Worm (Caenorhabditis elegans) whole organism, L4 larva: ENCODE results near the gene pcyt-1.

Source experiments
- F10B5.3 ChIP-seq: sonication (generic microtip); optimal IDR thresholded peaks from 2 replicates; lab custom pipeline; 2016; ENCODE audit warnings: mild to moderate bottlenecking, missing genetic modification characterization, missing compliant biosample characterization
- T26A8.4 ChIP-seq: fragments of 200-800 bp; sonication (Bioruptor generic); IDR thresholded peaks from 2 replicates; pipeline ENCODE4 v1.3.6; 2022; ENCODE audit warnings: missing genetic modification characterization, missing compliant biosample characterization
- Y48G9A.11 ChIP-seq: fragments of 200-800 bp; sonication (Bioruptor generic); IDR thresholded peaks from 2 replicates; pipeline ENCODE4 v1.3.6; 2022; ENCODE audit warnings: missing genetic modification reagents, missing genetic modification characterization, missing compliant biosample characterization
- Y75B8A.6 ChIP-seq: fragments of 200-800 bp; sonication (Bioruptor generic); IDR thresholded peaks from 2 replicates; pipeline ENCODE4 v1.3.6; 2022; ENCODE audit warnings: missing genetic modification reagents, missing genetic modification characterization, missing compliant biosample characterization
- ZK337.2 ChIP-seq: fragments of 200-800 bp; sonication (Bioruptor generic); IDR thresholded peaks from 2 replicates; pipeline ENCODE4 v1.3.6; 2022; ENCODE audit warnings: missing genetic modification reagents, missing genetic modification characterization, missing compliant biosample characterization
- aha-1 ChIP-seq: fragments of 150-350 bp; peaks from one replicate; lab custom pipeline; 2014; ENCODE audit warnings: missing biosample characterization, missing genetic modification characterization
- arid-1 ChIP-seq: fragments of 200-800 bp; sonication (Bioruptor generic); conservative IDR thresholded peaks from 2 replicates; pipeline ENCODE4 v1.3.6; 2022; ENCODE audit warnings: missing genetic modification reagents, missing genetic modification characterization, missing compliant biosample characterization
- attf-4 ChIP-seq: sonication (generic microtip); optimal IDR thresholded peaks from 3 replicates; lab custom pipeline; 2017; ENCODE audit warnings: missing biosample characterization, missing genetic modification characterization
- ceh-28 ChIP-seq: fragments of 150-350 bp; optimal IDR thresholded peaks from 2 replicates; lab custom pipeline; 2014; ENCODE audit warnings: missing biosample characterization, missing genetic modification reagents, missing genetic modification characterization
- daf-16 ChIP-seq, 3 experiments: sonication (generic microtip); optimal IDR thresholded peaks; 2 replicates each; lab custom pipeline; 2016 to 2017; ENCODE audit warnings: missing genetic modification characterization in 3 of 3, missing genetic modification reagents in 3 of 3, mild to moderate bottlenecking in 2 of 3, missing compliant biosample characterization in 2 of 3, missing biosample characterization in 1 of 3, moderate library complexity in 1 of 3
- dmd-6 ChIP-seq: fragments of 200-800 bp; sonication (Bioruptor generic); IDR thresholded peaks from 2 replicates; pipeline ENCODE4 v1.3.6; 2022; ENCODE audit warnings: missing genetic modification reagents, missing genetic modification characterization, missing compliant biosample characterization
- dve-1 ChIP-seq: sonication (generic microtip); optimal IDR thresholded peaks from 2 replicates; lab custom pipeline; 2017; ENCODE audit warnings: antibody characterized with exemption, mild to moderate bottlenecking, missing genetic modification characterization, missing compliant biosample characterization; ENCODE audit not compliant: insufficient read depth
- fos-1 ChIP-seq: fragments of 150-350 bp; optimal IDR thresholded peaks from 2 replicates; lab custom pipeline; 2014; ENCODE audit warnings: missing biosample characterization, missing genetic modification characterization
- hlh-11 ChIP-seq: fragments of 200-800 bp; sonication (Bioruptor generic); optimal IDR thresholded peaks from 2 replicates; lab custom pipeline; 2018; ENCODE audit warnings: mild to moderate bottlenecking, missing genetic modification characterization, missing compliant biosample characterization
- hlh-30 ChIP-seq: sonication (generic microtip); optimal IDR thresholded peaks from 2 replicates; lab custom pipeline; 2017; ENCODE audit warnings: antibody characterized with exemption, mild to moderate bottlenecking, missing genetic modification characterization, missing compliant biosample characterization; ENCODE audit not compliant: insufficient read depth
- hmg-1.1 ChIP-seq: fragments of 200-800 bp; sonication (Bioruptor generic); IDR thresholded peaks from 2 replicates; pipeline ENCODE4 v1.3.6; 2022; ENCODE audit warnings: missing genetic modification reagents, missing genetic modification characterization, missing compliant biosample characterization
- lin-1 ChIP-seq: fragments of 200-800 bp; sonication (Bioruptor generic); IDR thresholded peaks from 2 replicates; pipeline ENCODE4 v1.3.6; 2022; ENCODE audit warnings: missing genetic modification reagents, missing genetic modification characterization, missing compliant biosample characterization
- lsy-2 ChIP-seq, 2 experiments: fragments of 150-350 bp in 1 of 2; sonication (generic microtip) in 1 of 2; optimal IDR thresholded peaks; 2 replicates each; lab custom pipeline; 2014 to 2017; ENCODE audit warnings: missing biosample characterization in 2 of 2, missing genetic modification characterization in 2 of 2
- madf-9 ChIP-seq: fragments of 200-800 bp; sonication (Bioruptor generic); conservative IDR thresholded peaks from 2 replicates; pipeline ENCODE4 v1.3.6; 2022; ENCODE audit warnings: missing genetic modification reagents, missing genetic modification characterization, missing compliant biosample characterization
- mdl-1 ChIP-seq, 2 experiments: fragments of 150-350 bp in 1 of 2; sonication (generic microtip) in 1 of 2; optimal IDR thresholded peaks; 2 replicates each; lab custom pipeline; 2014 to 2017; ENCODE audit warnings: missing biosample characterization in 2 of 2, missing genetic modification characterization in 2 of 2
- mdt-29 ChIP-seq: fragments of 200-800 bp; sonication (Bioruptor generic); IDR thresholded peaks from 2 replicates; pipeline ENCODE4 v1.3.6; 2022; ENCODE audit warnings: missing genetic modification reagents, missing genetic modification characterization, missing compliant biosample characterization
- mep-1 ChIP-seq: fragments of 150-350 bp; sonication (generic microtip); optimal IDR thresholded peaks from 3 replicates; lab custom pipeline; 2014; ENCODE audit warnings: missing biosample characterization, missing genetic modification characterization
- mxl-3 ChIP-seq: fragments of 200-800 bp; sonication (Bioruptor generic); optimal IDR thresholded peaks from 2 replicates; lab custom pipeline; 2018; ENCODE audit warnings: mild to moderate bottlenecking, missing genetic modification characterization, missing compliant biosample characterization
- nhr-25 ChIP-seq: sonication (generic microtip); optimal IDR thresholded peaks from 2 replicates; lab custom pipeline; 2017; ENCODE audit warnings: missing genetic modification characterization, mild to moderate bottlenecking, missing compliant biosample characterization, antibody characterized with exemption, moderate library complexity, borderline replicate concordance; ENCODE audit not compliant: insufficient read depth
- nhr-28 ChIP-seq: fragments of 150-350 bp; optimal IDR thresholded peaks from 2 replicates; lab custom pipeline; 2014; ENCODE audit warnings: missing biosample characterization, missing genetic modification characterization
- pha-4 ChIP-seq, 2 experiments: fragments of 150-350 bp in 1 of 2; fragments of 200-800 bp in 1 of 2; sonication (Bioruptor generic) in 1 of 2; IDR thresholded peaks in 1 of 2; optimal IDR thresholded peaks in 1 of 2; 2 replicates each; pipeline versions ENCODE4 v1.3.6 to Lab custom; 2014 to 2022; ENCODE audit warnings: missing genetic modification characterization in 2 of 2, missing genetic modification reagents in 2 of 2, missing biosample characterization in 1 of 2, missing compliant biosample characterization in 1 of 2
- php-3 ChIP-seq: fragments of 200-800 bp; sonication (Bioruptor generic); IDR thresholded peaks from 2 replicates; pipeline ENCODE4 v1.3.6; 2022; ENCODE audit warnings: missing genetic modification reagents, missing genetic modification characterization, missing compliant biosample characterization
- pqm-1 ChIP-seq: sonication (generic microtip); optimal IDR thresholded peaks from 2 replicates; lab custom pipeline; 2017; ENCODE audit warnings: missing biosample characterization, missing genetic modification characterization
- tra-1 ChIP-seq: fragments of 200-800 bp; sonication (Bioruptor generic); IDR thresholded peaks from 2 replicates; pipeline ENCODE4 v1.3.6; 2022; ENCODE audit warnings: missing genetic modification reagents, missing genetic modification characterization, missing compliant biosample characterization
- unc-39 ChIP-seq: sonication (generic microtip); optimal IDR thresholded peaks from 2 replicates; lab custom pipeline; 2017; ENCODE audit warnings: missing biosample characterization, missing genetic modification characterization
- unc-62 ChIP-seq, 3 experiments: fragments of 150-350 bp in 1 of 3; sonication (generic microtip); optimal IDR thresholded peaks in 2 of 3; peaks in 1 of 3; 1 replicate in 1 of 3; 2 replicates in 2 of 3; lab custom pipeline; 2014 to 2017; ENCODE audit warnings: missing biosample characterization in 3 of 3, missing genetic modification characterization in 3 of 3, missing genetic modification reagents in 3 of 3, missing genotype in 1 of 3
- zfp-3 ChIP-seq: fragments of 200-800 bp; sonication (Bioruptor generic); conservative IDR thresholded peaks from 2 replicates; pipeline ENCODE4 v1.3.6; 2022; ENCODE audit warnings: missing genetic modification reagents, missing genetic modification characterization, missing compliant biosample characterization
- ztf-11 ChIP-seq: fragments of 150-350 bp; optimal IDR thresholded peaks from 2 replicates; lab custom pipeline; 2014; ENCODE audit warnings: missing biosample characterization, missing genetic modification characterization

The pcyt-1 gene

DNA sequence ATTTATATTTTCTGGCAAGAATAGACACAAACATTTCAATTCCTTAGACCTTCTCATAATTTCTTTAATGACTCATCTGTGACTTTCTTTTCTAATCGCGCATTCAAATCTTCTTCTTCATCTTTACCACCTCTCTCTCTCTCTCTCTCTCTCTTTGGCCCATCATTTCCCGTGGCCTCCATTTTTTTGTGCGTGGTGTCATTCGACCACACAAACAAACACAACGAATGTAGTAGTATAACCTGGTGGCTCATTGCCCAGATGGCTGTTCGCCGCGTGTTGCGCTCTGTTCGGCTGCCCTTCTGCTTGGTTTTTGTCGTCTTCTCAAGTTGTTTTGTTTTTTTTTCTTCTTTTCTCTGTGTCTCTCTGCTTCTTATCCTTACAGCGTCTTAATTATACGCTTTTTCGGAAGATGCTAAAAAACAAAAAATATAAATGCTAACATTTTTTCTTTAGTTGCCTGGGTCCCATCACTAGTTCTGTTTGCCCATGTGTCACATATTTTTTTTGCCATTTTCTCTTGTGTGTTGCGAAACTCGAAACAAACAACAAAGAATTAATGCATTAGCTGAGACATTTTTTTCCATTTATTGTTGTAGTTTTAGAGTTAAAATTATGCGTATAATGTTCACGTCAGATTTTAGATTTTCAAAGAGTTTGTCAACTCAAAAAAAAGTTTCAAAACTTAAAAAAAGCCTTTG lies 5.5 kb downstream of the pcyt-1 start (continued):
- TF ChIP-seq unc-39 (tag; lab: Kevin White, UChicago) (no peak), arid-1 (GFP tag; lab: Robert Waterston, UW) (no peak), nhr-25 (tag; lab: Kevin White, UChicago) (no peak), ztf-11 (tag; lab: Kevin White, UChicago) (no peak)

DNA sequence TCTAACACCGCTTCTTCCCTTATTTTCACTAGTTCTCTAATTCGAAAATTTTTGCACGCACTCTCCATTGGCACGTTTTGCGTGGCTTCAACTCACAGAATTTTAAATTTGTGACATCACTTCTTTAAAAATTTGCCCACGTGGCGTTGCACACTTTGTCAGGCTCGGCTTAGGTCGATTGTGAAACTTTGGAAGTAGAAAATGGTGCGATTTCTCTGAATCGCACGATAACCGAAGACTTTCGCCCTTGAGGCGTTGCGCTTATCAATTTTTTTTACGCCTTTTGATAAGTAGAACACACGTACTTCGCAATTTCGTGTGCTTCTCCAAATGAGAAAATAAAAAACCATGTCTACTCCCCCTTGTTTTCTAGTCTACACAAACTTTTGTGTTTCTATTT lies 6.2 kb downstream of the pcyt-1 start:
- TF ChIP-seq dve-1 (tag; lab: Kevin White, UChicago) = peak; percentile 45
- no peak for TF ChIP-seq Y48G9A.11 (GFP tag; lab: Robert Waterston, UW)
- peak; percentile 81 for TF ChIP-seq tra-1 (GFP tag; lab: Robert Waterston, UW)
- peak; percentile 75 for TF ChIP-seq hlh-11
- TF ChIP-seq hlh-30 (tag; lab: Kevin White, UChicago) = peak; percentile 47
- TF ChIP-seq F10B5.3 (tag; lab: Kevin White, UChicago) = no peak
- peak; percentile 96 for TF ChIP-seq dmd-6 (GFP tag; lab: Robert Waterston, UW)
- no peak for TF ChIP-seq ZK337.2 (GFP tag; lab: Robert Waterston, UW)
- no peak for TF ChIP-seq ceh-28
- TF ChIP-seq aha-1 (tag; lab: Kevin White, UChicago) = peak; percentile 94
- TF ChIP-seq mdl-1 (tag; optimal IDR thresholded peaks at IDR 0.05; lab: Kevin White, UChicago) = peak in 1 of 2 experiments; percentile 83
- TF ChIP-seq lsy-2 (tag; optimal IDR thresholded peaks at IDR 0.05; lab: Kevin White, UChicago) = peak in 1 of 2 experiments; percentile 30
- 0 out of 2 replicates have a peak, but pooled peaks have one; percentile 12 for TF ChIP-seq hmg-1.1 (GFP tag; lab: Robert Waterston, UW)
- no peak for TF ChIP-seq Y75B8A.6 (GFP tag; lab: Robert Waterston, UW)
- TF ChIP-seq zfp-3 = peak; percentile 58; the same call in 1 of the 2 replicates
- 0 out of 2 replicates have a peak, but pooled peaks have one; percentile 49 for TF ChIP-seq php-3 (GFP tag; lab: Robert Waterston, UW)
- peak; percentile 73 for TF ChIP-seq mdt-29 (GFP tag; lab: Robert Waterston, UW)
- no peak for TF ChIP-seq T26A8.4 (GFP tag; lab: Robert Waterston, UW)
- TF ChIP-seq pqm-1 (tag; lab: Kevin White, UChicago) = peak; percentile 88
- TF ChIP-seq nhr-28 (tag; lab: Kevin White, UChicago) = peak; percentile 85
- TF ChIP-seq mxl-3 (GFP tag; lab: Kevin White, UChicago) = peak; percentile 69
- peak; percentile 32 for TF ChIP-seq mep-1 (tag; lab: Kevin White, UChicago)
- TF ChIP-seq pha-4 (GFP tag; IDR thresholded peaks at IDR 0.05; lab: Robert Waterston, UW) = peak; percentile 48; the same call in 1 of the 2 replicates
- TF ChIP-seq pha-4 (tag; optimal IDR thresholded peaks at IDR 0.05; lab: Kevin White, UChicago) = no peak
- no peak for TF ChIP-seq daf-16 (GFP tag; optimal IDR thresholded peaks at IDR 0.05; lab: Kevin White, UChicago)
- peak; percentile 57 for TF ChIP-seq daf-16 (tag; optimal IDR thresholded peaks at IDR 0.05; lab: Kevin White, UChicago)
- no peak for TF ChIP-seq fos-1 (tag; lab: Kevin White, UChicago)
- TF ChIP-seq madf-9 = no peak
- TF ChIP-seq attf-4 (tag; lab: Kevin White, UChicago) = no peak

DNA sequence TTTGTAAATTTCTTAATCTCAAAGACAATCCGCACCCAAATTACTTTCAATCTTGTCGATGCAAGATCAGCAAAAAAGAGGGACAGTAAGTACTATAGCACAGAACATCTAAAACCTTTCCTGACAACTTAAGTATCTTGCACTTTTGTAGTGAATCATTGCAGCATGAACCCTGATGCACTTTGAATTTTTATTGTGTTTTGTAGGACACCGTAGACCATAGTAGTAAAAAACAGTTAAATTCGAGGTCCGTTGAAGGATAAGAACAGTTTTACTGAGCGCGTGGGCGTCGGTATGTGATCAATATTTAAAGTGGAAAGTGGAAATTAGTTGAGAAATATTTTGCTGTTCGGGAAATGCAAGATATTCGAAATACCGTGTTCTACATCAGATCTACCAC lies 10.1 kb downstream of the pcyt-1 start:
- TF ChIP-seq lin-1 (GFP tag; lab: Robert Waterston, UW) (no peak), unc-62 (GFP tag; optimal IDR thresholded peaks at IDR 0.05 in 1 of 2; lab: Kevin White, UChicago) (peak in 1 of 2 experiments; percentile 91), unc-62 (tag; optimal IDR thresholded peaks at IDR 0.05; lab: Kevin White, UChicago) (no peak)
- TF ChIP-seq, all 104 proteins: peak for 1
